Worm (Caenorhabditis elegans) whole organism, late embryonic: ENCODE results near the gene R04F11.5.

Experiments used
- fkh-10 ChIP-seq: fragments of 150-350 bp; optimal IDR thresholded peaks from 2 replicates; lab custom pipeline; 2014; ENCODE audit warnings: missing biosample characterization, missing genetic modification reagents, missing genetic modification characterization
- gmeb-2 ChIP-seq: sonication (generic microtip); optimal IDR thresholded peaks from 2 replicates; lab custom pipeline; 2016; ENCODE audit warnings: missing genetic modification characterization, inconsistent platforms, missing compliant biosample characterization
- pha-4 ChIP-seq: fragments of 150-350 bp; optimal IDR thresholded peaks from 2 replicates; lab custom pipeline; 2018; ENCODE audit warnings: missing biosample characterization, missing genetic modification reagents, missing genetic modification characterization
- pros-1 ChIP-seq: fragments of 150-350 bp; optimal IDR thresholded peaks from 2 replicates; lab custom pipeline; 2014; ENCODE audit warnings: missing biosample characterization, missing genetic modification reagents, missing genetic modification characterization
- rnt-1 ChIP-seq: sonication (generic microtip); optimal IDR thresholded peaks from 2 replicates; lab custom pipeline; 2016; ENCODE audit warnings: missing genetic modification characterization, missing compliant biosample characterization
- sox-2 ChIP-seq: fragments of 200-800 bp; sonication (Bioruptor generic); IDR thresholded peaks from 2 replicates; pipeline ENCODE4 v1.3.6; 2022; ENCODE audit warnings: missing genetic modification reagents, missing genetic modification characterization, missing compliant biosample characterization

- TF ChIP-seq sox-2 (GFP tag; lab: Robert Waterston, UW): no peak
- TF ChIP-seq pha-4 (tag; lab: Kevin White, UChicago): no peak
- TF ChIP-seq fkh-10 (GFP tag; lab: Kevin White, UChicago): no peak
- no peak for TF ChIP-seq pros-1 (tag; lab: Kevin White, UChicago)
- TF ChIP-seq rnt-1 (tag; lab: Kevin White, UChicago): no peak
- no peak for TF ChIP-seq gmeb-2 (tag; lab: Kevin White, UChicago)
These were observed 36.3 kb downstream of the R04F11.5 start for ce11 chrV:12281508-12281907.
